Worm (Caenorhabditis elegans) whole organism, young adult: ENCODE results near the gene M110.9.

Experiments used
- B0019.2 ChIP-seq: fragments of 200-800 bp; sonication (Bioruptor generic); conservative IDR thresholded peaks from 2 replicates; pipeline ENCODE4 v1.3.6; 2022; ENCODE audit warnings: missing genetic modification reagents, missing genetic modification characterization, missing compliant biosample characterization
- F33H1.4 ChIP-seq: fragments of 200-800 bp; sonication (Bioruptor generic); IDR thresholded peaks from 2 replicates; pipeline ENCODE4 v1.3.6; 2022; ENCODE audit warnings: missing genetic modification reagents, missing genetic modification characterization, missing compliant biosample characterization
- F37B4.10 ChIP-seq: fragments of 200-800 bp; sonication (Bioruptor generic); IDR thresholded peaks from 2 replicates; pipeline ENCODE4 v1.3.6; 2022; ENCODE audit warnings: missing genetic modification characterization, missing compliant biosample characterization
- F49E8.2 ChIP-seq: sonication (generic microtip); optimal IDR thresholded peaks from 3 replicates; lab custom pipeline; 2017; ENCODE audit warnings: missing genetic modification characterization, mild to moderate bottlenecking, missing compliant biosample characterization, antibody characterized with exemption, moderate library complexity; ENCODE audit not compliant: insufficient read depth
- K11D2.4 ChIP-seq: fragments of 200-800 bp; sonication (Bioruptor generic); IDR thresholded peaks from 2 replicates; pipeline ENCODE4 v1.3.6; 2022; ENCODE audit warnings: missing genetic modification reagents, missing genetic modification characterization, missing compliant biosample characterization
- Y53F4B.3 ChIP-seq: fragments of 200-800 bp; sonication (Bioruptor generic); IDR thresholded peaks from 2 replicates; pipeline ENCODE4 v1.3.6; 2022; ENCODE audit warnings: missing genetic modification reagents, missing genetic modification characterization, missing compliant biosample characterization
- Y53G8AR.9 ChIP-seq: fragments of 200-800 bp; sonication (Bioruptor generic); conservative IDR thresholded peaks from 2 replicates; pipeline ENCODE4 v1.3.6; 2022; ENCODE audit warnings: missing genetic modification reagents, missing genetic modification characterization, missing compliant biosample characterization
- Y56A3A.18 ChIP-seq: fragments of 200-800 bp; sonication (Bioruptor generic); IDR thresholded peaks from 2 replicates; pipeline ENCODE4 v1.3.6; 2022; ENCODE audit warnings: missing genetic modification reagents, missing genetic modification characterization, missing compliant biosample characterization
- Y67H2A.10 ChIP-seq: fragments of 200-800 bp; sonication (Bioruptor generic); conservative IDR thresholded peaks from 2 replicates; pipeline ENCODE4 v1.3.6; 2022; ENCODE audit warnings: missing genetic modification reagents, missing genetic modification characterization, missing compliant biosample characterization
- akir-1 ChIP-seq: fragments of 200-800 bp; sonication (Bioruptor generic); optimal IDR thresholded peaks from 2 replicates; lab custom pipeline; 2018; ENCODE audit warnings: mild to moderate bottlenecking, missing genetic modification characterization, moderate library complexity, missing compliant biosample characterization
- aptf-2 ChIP-seq: fragments of 200-800 bp; sonication (Bioruptor generic); conservative IDR thresholded peaks from 2 replicates; pipeline ENCODE4 v1.3.6; 2022; ENCODE audit warnings: missing genetic modification reagents, missing genetic modification characterization, missing compliant biosample characterization
- aptf-3 ChIP-seq: fragments of 200-800 bp; sonication (Bioruptor generic); IDR thresholded peaks from 2 replicates; pipeline ENCODE4 v1.3.6; 2022; ENCODE audit warnings: missing genetic modification characterization, missing compliant biosample characterization
- attf-5 ChIP-seq: fragments of 200-800 bp; sonication (Bioruptor generic); optimal IDR thresholded peaks from 2 replicates; lab custom pipeline; 2018; ENCODE audit warnings: mild to moderate bottlenecking, missing genetic modification characterization, missing compliant biosample characterization
- cebp-1 ChIP-seq, 2 experiments: fragments of 200-800 bp in 1 of 2; sonication (Bioruptor generic) in 1 of 2; sonication (generic microtip) in 1 of 2; IDR thresholded peaks in 1 of 2; optimal IDR thresholded peaks in 1 of 2; 2 replicates each; pipeline versions ENCODE4 v1.3.6 to Lab custom; 2017 to 2022; ENCODE audit warnings: missing compliant biosample characterization in 2 of 2, missing genetic modification characterization in 2 of 2, mild to moderate bottlenecking in 1 of 2, missing genetic modification reagents in 1 of 2, moderate library complexity in 1 of 2
- ceh-100 ChIP-seq: fragments of 200-800 bp; sonication (Bioruptor generic); IDR thresholded peaks from 2 replicates; pipeline ENCODE4 v1.3.6; 2022; ENCODE audit warnings: missing genetic modification reagents, missing genetic modification characterization, missing compliant biosample characterization
- ceh-58 ChIP-seq: fragments of 200-800 bp; sonication (Bioruptor generic); IDR thresholded peaks from 2 replicates; pipeline ENCODE4 v1.3.6; 2022; ENCODE audit warnings: missing genetic modification characterization, missing compliant biosample characterization
- ceh-91 ChIP-seq: fragments of 200-800 bp; sonication (Bioruptor generic); IDR thresholded peaks from 2 replicates; pipeline ENCODE4 v1.3.6; 2022; ENCODE audit warnings: missing genetic modification reagents, missing genetic modification characterization, missing compliant biosample characterization
- dox-1 ChIP-seq: fragments of 200-800 bp; sonication (Bioruptor generic); IDR thresholded peaks from 2 replicates; pipeline ENCODE4 v1.3.6; 2022; ENCODE audit warnings: missing genetic modification reagents, missing genetic modification characterization, missing compliant biosample characterization
- dpff-1 ChIP-seq: sonication (generic microtip); optimal IDR thresholded peaks from 2 replicates; lab custom pipeline; 2017; ENCODE audit warnings: mild to moderate bottlenecking, missing genetic modification characterization, missing compliant biosample characterization
- dpl-1 ChIP-seq: fragments of 150-350 bp; optimal IDR thresholded peaks from 2 replicates; lab custom pipeline; 2014; ENCODE audit warnings: missing biosample characterization, missing genetic modification reagents, missing genetic modification characterization
- ekl-4 ChIP-seq: fragments of 200-800 bp; sonication (Bioruptor generic); IDR thresholded peaks from 2 replicates; pipeline ENCODE4 v1.3.6; 2022; ENCODE audit warnings: missing genetic modification reagents, missing genetic modification characterization, missing compliant biosample characterization
- fkh-3 ChIP-seq: sonication (generic microtip); optimal IDR thresholded peaks from 2 replicates; lab custom pipeline; 2016; ENCODE audit warnings: mild to moderate bottlenecking, missing genetic modification characterization, missing compliant biosample characterization
- him-1 ChIP-seq: sonication (generic microtip); optimal IDR thresholded peaks from 2 replicates; lab custom pipeline; 2016; ENCODE audit warnings: missing genotype, missing genetic modification reagents, missing genetic modification characterization, missing compliant biosample characterization
- hlh-12 ChIP-seq: sonication (generic microtip); optimal IDR thresholded peaks from 2 replicates; lab custom pipeline; 2016; ENCODE audit warnings: missing genetic modification characterization, missing compliant biosample characterization
- hlh-26 ChIP-seq: fragments of 200-800 bp; sonication (Bioruptor generic); conservative IDR thresholded peaks from 2 replicates; pipeline ENCODE4 v1.3.6; 2022; ENCODE audit warnings: missing genetic modification reagents, missing genetic modification characterization, missing compliant biosample characterization
- hmg-20 ChIP-seq: fragments of 200-800 bp; sonication (Bioruptor generic); IDR thresholded peaks from 2 replicates; pipeline ENCODE4 v1.3.6; 2022; ENCODE audit warnings: missing genetic modification reagents, missing genetic modification characterization, missing compliant biosample characterization
- hsf-1 ChIP-seq: fragments of 200-800 bp; sonication (Bioruptor generic); IDR thresholded peaks from 2 replicates; pipeline ENCODE4 v1.3.6; 2022; ENCODE audit warnings: missing genetic modification reagents, missing genetic modification characterization, missing compliant biosample characterization
- lir-1 ChIP-seq: fragments of 200-800 bp; sonication (Bioruptor generic); conservative IDR thresholded peaks from 2 replicates; pipeline ENCODE4 v1.3.6; 2022; ENCODE audit warnings: missing genetic modification reagents, missing genetic modification characterization, missing compliant biosample characterization
- lsl-1 ChIP-seq: fragments of 200-800 bp; sonication (Bioruptor generic); optimal IDR thresholded peaks from 2 replicates; lab custom pipeline; 2018; ENCODE audit warnings: mild to moderate bottlenecking, missing genetic modification characterization, moderate library complexity, missing compliant biosample characterization
- lsy-27 ChIP-seq: sonication (generic microtip); optimal IDR thresholded peaks from 2 replicates; lab custom pipeline; 2017; ENCODE audit warnings: missing genetic modification characterization, mild to moderate bottlenecking, missing compliant biosample characterization, antibody characterized with exemption, missing genotype, borderline replicate concordance; ENCODE audit not compliant: insufficient read depth
- madf-3 ChIP-seq: fragments of 200-800 bp; sonication (Bioruptor generic); IDR thresholded peaks from 2 replicates; pipeline ENCODE4 v1.3.6; 2022; ENCODE audit warnings: missing genetic modification reagents, missing genetic modification characterization, missing compliant biosample characterization
- nfyb-1 ChIP-seq: fragments of 200-800 bp; sonication (Bioruptor generic); IDR thresholded peaks from 2 replicates; pipeline ENCODE4 v1.3.6; 2022; ENCODE audit warnings: missing genetic modification reagents, missing genetic modification characterization, missing compliant biosample characterization
- nhr-120 ChIP-seq: fragments of 200-800 bp; sonication (Bioruptor generic); IDR thresholded peaks from 2 replicates; pipeline ENCODE4 v1.3.6; 2022; ENCODE audit warnings: missing genetic modification characterization, missing compliant biosample characterization
- nhr-27 ChIP-seq: fragments of 200-800 bp; sonication (Bioruptor generic); optimal IDR thresholded peaks from 2 replicates; lab custom pipeline; 2018; ENCODE audit warnings: mild to moderate bottlenecking, missing genetic modification characterization, moderate library complexity, missing compliant biosample characterization
- nhr-80 ChIP-seq: sonication (generic microtip); optimal IDR thresholded peaks from 2 replicates; lab custom pipeline; 2016; ENCODE audit warnings: missing genetic modification characterization, missing compliant biosample characterization
- pbrm-1 ChIP-seq: fragments of 200-800 bp; sonication (Bioruptor generic); IDR thresholded peaks from 2 replicates; pipeline ENCODE4 v1.3.6; 2022; ENCODE audit warnings: missing genetic modification reagents, missing genetic modification characterization, missing compliant biosample characterization
- rcor-1 ChIP-seq: fragments of 200-800 bp; sonication (Bioruptor generic); IDR thresholded peaks from 2 replicates; pipeline ENCODE4 v1.3.6; 2022; ENCODE audit warnings: missing genetic modification reagents, missing genetic modification characterization, missing compliant biosample characterization
- rec-8 ChIP-seq, 2 experiments: sonication (generic microtip); optimal IDR thresholded peaks; 2 replicates each; lab custom pipeline; 2016; ENCODE audit warnings: mild to moderate bottlenecking in 2 of 2, missing genetic modification characterization in 2 of 2, missing genetic modification reagents in 2 of 2, missing genotype in 2 of 2, missing biosample characterization in 1 of 2, missing compliant biosample characterization in 1 of 2, moderate library complexity in 1 of 2
- repo-1 ChIP-seq: sonication (generic microtip); optimal IDR thresholded peaks from 2 replicates; lab custom pipeline; 2017; ENCODE audit warnings: mild to moderate bottlenecking, missing genetic modification characterization, missing compliant biosample characterization
- snpc-1.1 ChIP-seq: sonication (generic microtip); optimal IDR thresholded peaks from 2 replicates; lab custom pipeline; 2017; ENCODE audit warnings: missing genetic modification characterization, mild to moderate bottlenecking, missing compliant biosample characterization, antibody characterized with exemption, moderate library complexity, missing genotype, missing genetic modification reagents; ENCODE audit not compliant: insufficient read depth
- snpc-4 ChIP-seq, 5 experiments: fragments of 150-350 bp in 1 of 5; sonication (generic microtip) in 4 of 5; optimal IDR thresholded peaks; 2 replicates each; lab custom pipeline; 2014 to 2018; ENCODE audit warnings: missing genetic modification characterization in 5 of 5, missing biosample characterization in 3 of 5, antibody characterized with exemption in 2 of 5, mild to moderate bottlenecking in 2 of 5, missing compliant biosample characterization in 2 of 5, missing genotype in 2 of 5, moderate library complexity in 2 of 5, missing genetic modification reagents in 1 of 5
- sptf-2 ChIP-seq: fragments of 200-800 bp; sonication (Bioruptor generic); optimal IDR thresholded peaks from 2 replicates; lab custom pipeline; 2018; ENCODE audit warnings: mild to moderate bottlenecking, missing genetic modification characterization, missing compliant biosample characterization
- zfh-2 ChIP-seq: fragments of 200-800 bp; sonication (Bioruptor generic); conservative IDR thresholded peaks from 2 replicates; pipeline ENCODE4 v1.3.6; 2022; ENCODE audit warnings: missing genetic modification reagents, missing genetic modification characterization, missing compliant biosample characterization
- zim-3 ChIP-seq: sonication (generic microtip); optimal IDR thresholded peaks from 2 replicates; lab custom pipeline; 2017; ENCODE audit warnings: mild to moderate bottlenecking, missing genetic modification characterization, moderate library complexity, missing compliant biosample characterization
- ztf-25 ChIP-seq: fragments of 200-800 bp; sonication (Bioruptor generic); IDR thresholded peaks from 2 replicates; pipeline ENCODE4 v1.3.6; 2022; ENCODE audit warnings: missing genetic modification reagents, missing genetic modification characterization, missing compliant biosample characterization
- ztf-28 ChIP-seq: fragments of 200-800 bp; sonication (Bioruptor generic); IDR thresholded peaks from 2 replicates; pipeline ENCODE4 v1.3.6; 2022; ENCODE audit warnings: missing genetic modification reagents, missing genetic modification characterization, missing compliant biosample characterization
- ztf-6 ChIP-seq: fragments of 200-800 bp; sonication (Bioruptor generic); IDR thresholded peaks from 2 replicates; pipeline ENCODE4 v1.3.6; 2022; ENCODE audit warnings: missing genetic modification reagents, missing genetic modification characterization, missing compliant biosample characterization

Gene M110.9

DNA sequence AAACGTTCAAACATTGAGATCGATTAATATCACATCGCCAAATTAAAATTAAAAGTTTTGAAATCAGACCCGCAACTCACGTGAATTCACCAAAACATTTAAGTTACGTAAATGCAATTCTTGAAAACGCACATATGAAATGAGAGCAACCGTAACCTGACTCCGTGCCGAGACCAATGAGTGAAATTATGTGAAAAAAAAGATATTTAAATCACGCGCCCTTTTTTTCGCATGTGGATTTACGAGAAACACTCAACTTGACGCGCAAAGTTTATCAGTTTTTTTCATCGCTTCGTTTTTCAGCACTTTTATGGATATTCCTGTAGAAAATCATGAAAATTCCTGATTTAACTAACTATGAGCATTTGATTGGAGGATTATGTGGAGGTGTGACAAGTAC, 45.0 kb downstream of the M110.9 start, which contains the start of the genes gei-14 and slc-25A32:
Gene gei-14, minus strand, starts transcription at position 175 of the 400 bp plus-strand sequence.
Gene slc-25A32, plus strand, starts transcription at position 242 of the 400 bp plus-strand sequence.
- TF ChIP-seq zfh-2 (GFP tag; lab: Robert Waterston, UW) = no peak
- TF ChIP-seq ztf-25 (GFP tag; lab: Robert Waterston, UW) = no peak
- TF ChIP-seq nhr-120 (GFP tag; lab: Robert Waterston, UW) = no peak
- peak; percentile 73; the same call in 1 of the 2 replicates for TF ChIP-seq madf-3 (GFP tag; lab: Robert Waterston, UW)
- TF ChIP-seq lsl-1 (GFP tag; lab: Kevin White, UChicago) = peak; percentile 94
- TF ChIP-seq F37B4.10 = no peak
- no peak for TF ChIP-seq attf-5 (GFP tag; lab: Kevin White, UChicago)
- peak; percentile 73 for TF ChIP-seq him-1 (tag; lab: Kevin White, UChicago)
- TF ChIP-seq lsy-27 (tag; lab: Kevin White, UChicago) = no peak
- no peak for TF ChIP-seq hlh-26
- TF ChIP-seq K11D2.4 (GFP tag; lab: Robert Waterston, UW) = no peak
- TF ChIP-seq nfyb-1 (GFP tag; lab: Robert Waterston, UW) = no peak
- no peak for TF ChIP-seq lir-1 (GFP tag; lab: Robert Waterston, UW)
- TF ChIP-seq dpff-1 (tag; lab: Kevin White, UChicago) = no peak
- peak; percentile 73 for TF ChIP-seq dox-1 (GFP tag; lab: Robert Waterston, UW)
- TF ChIP-seq hsf-1 = peak; percentile 64; the same call in 1 of the 2 replicates
- TF ChIP-seq aptf-2 (GFP tag; lab: Robert Waterston, UW) = no peak
- peak; percentile 0 for TF ChIP-seq snpc-1.1 (tag; lab: Kevin White, UChicago)
- no peak for TF ChIP-seq snpc-4 (GFP tag; optimal IDR thresholded peaks at IDR 0.05; lab: Kevin White, UChicago)
- peak in 3 of 4 experiments; percentile 22 to 47 (median 29) for TF ChIP-seq snpc-4 (tag; optimal IDR thresholded peaks at IDR 0.05; lab: Kevin White, UChicago)
- TF ChIP-seq ceh-58 (GFP tag; lab: Robert Waterston, UW) = no peak
- TF ChIP-seq hlh-12 (tag; lab: Kevin White, UChicago) = no peak
- peak; percentile 31; the same call in 1 of the 2 replicates for TF ChIP-seq pbrm-1 (GFP tag; lab: Robert Waterston, UW)
- TF ChIP-seq akir-1 (GFP tag; lab: Kevin White, UChicago) = no peak
- TF ChIP-seq F49E8.2 (tag; lab: Kevin White, UChicago) = peak; percentile 90
- TF ChIP-seq Y56A3A.18 (GFP tag; lab: Robert Waterston, UW) = no peak
- peak; percentile 92 for TF ChIP-seq F33H1.4 (GFP tag; lab: Robert Waterston, UW)
- TF ChIP-seq cebp-1 (GFP tag; IDR thresholded peaks at IDR 0.05; lab: Robert Waterston, UW) = no peak
- peak; percentile 30 for TF ChIP-seq cebp-1 (tag; optimal IDR thresholded peaks at IDR 0.05; lab: Kevin White, UChicago)
- TF ChIP-seq hmg-20 (GFP tag; lab: Robert Waterston, UW) = no peak
- no peak for TF ChIP-seq nhr-80 (tag; lab: Kevin White, UChicago)
- no peak for TF ChIP-seq rec-8 (tag; optimal IDR thresholded peaks at IDR 0.05; lab: Kevin White, UChicago)
- TF ChIP-seq aptf-3 (GFP tag; lab: Robert Waterston, UW) = no peak
- peak; percentile 69 for TF ChIP-seq ekl-4 (GFP tag; lab: Robert Waterston, UW)
- no peak for TF ChIP-seq rcor-1 (GFP tag; lab: Robert Waterston, UW)
- TF ChIP-seq zim-3 (tag; lab: Kevin White, UChicago) = no peak
- TF ChIP-seq repo-1 = no peak
- peak; percentile 88 for TF ChIP-seq B0019.2
- no peak for TF ChIP-seq fkh-3
- peak; percentile 83 for TF ChIP-seq dpl-1
- TF ChIP-seq sptf-2 (GFP tag; lab: Kevin White, UChicago) = no peak
- TF ChIP-seq ceh-91 = peak; percentile 87
- no peak for TF ChIP-seq nhr-27 (tag; lab: Kevin White, UChicago)
- TF ChIP-seq Y53F4B.3 (GFP tag; lab: Robert Waterston, UW) = no peak
- TF ChIP-seq Y53G8AR.9 (GFP tag; lab: Robert Waterston, UW) = 0 out of 2 replicates have a peak, but pooled peaks have one; percentile 16
- TF ChIP-seq ceh-100 (GFP tag; lab: Robert Waterston, UW) = 0 out of 2 replicates have a peak, but pooled peaks have one; percentile 31
- TF ChIP-seq ztf-6 (GFP tag; lab: Robert Waterston, UW) = no peak
- no peak for TF ChIP-seq ztf-28
- TF ChIP-seq Y67H2A.10 (GFP tag; lab: Robert Waterston, UW) = no peak
